Worm (Caenorhabditis elegans): ENCODE measurements around the gene C50H2.7.

Gene C50H2.7

DNA sequence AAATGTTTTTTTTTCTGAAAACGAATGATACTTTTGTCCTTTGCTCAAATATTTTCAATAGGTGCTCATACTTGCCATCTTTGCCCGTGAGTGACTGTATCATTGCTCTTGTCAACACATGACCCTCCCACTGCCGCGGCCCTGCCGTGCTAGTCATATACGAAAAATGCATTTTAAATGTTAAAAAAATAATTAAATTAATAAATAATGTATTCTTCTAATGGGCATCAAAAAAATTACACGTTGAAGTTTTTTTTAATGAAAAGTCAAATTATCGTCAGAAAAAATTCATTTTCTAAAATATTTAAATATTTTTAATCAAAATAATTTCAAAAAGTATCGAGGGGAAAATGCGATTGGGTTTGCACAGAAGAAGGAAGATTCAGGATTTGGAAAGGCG lies at the start of gene C50H2.7:
TSS of gene C50H2.7 (plus strand) at position 301 of the 400 bp plus-strand sequence.
- TF ChIP-seq Y22D7AL.16 (tag; optimal IDR thresholded peaks at IDR 0.05) = no peak
- TF ChIP-seq ref-2 (tag; optimal IDR thresholded peaks at IDR 0.05) = no peak
- TF ChIP-seq pax-1 (tag; optimal IDR thresholded peaks at IDR 0.05) = no peak
- no peak for TF ChIP-seq pha-4 (tag; optimal IDR thresholded peaks at IDR 0.05)
- no peak for TF ChIP-seq ahr-1 (tag; optimal IDR thresholded peaks at IDR 0.05)
- TF ChIP-seq odd-2 (tag; optimal IDR thresholded peaks at IDR 0.05) = no peak
- TF ChIP-seq npax-4 (tag; optimal IDR thresholded peaks at IDR 0.05) = no peak
- no peak for TF ChIP-seq ceh-30 (tag; optimal IDR thresholded peaks at IDR 0.05)
- TF ChIP-seq T23F11.4 (GFP tag; optimal IDR thresholded peaks at IDR 0.05) = no peak
- TF ChIP-seq ceh-48 (tag; optimal IDR thresholded peaks at IDR 0.05) = no peak
- TF ChIP-seq unc-86 (tag; optimal IDR thresholded peaks at IDR 0.05) = no peak
- TF ChIP-seq fkh-10 (GFP tag; optimal IDR thresholded peaks at IDR 0.05) = no peak

DNA sequence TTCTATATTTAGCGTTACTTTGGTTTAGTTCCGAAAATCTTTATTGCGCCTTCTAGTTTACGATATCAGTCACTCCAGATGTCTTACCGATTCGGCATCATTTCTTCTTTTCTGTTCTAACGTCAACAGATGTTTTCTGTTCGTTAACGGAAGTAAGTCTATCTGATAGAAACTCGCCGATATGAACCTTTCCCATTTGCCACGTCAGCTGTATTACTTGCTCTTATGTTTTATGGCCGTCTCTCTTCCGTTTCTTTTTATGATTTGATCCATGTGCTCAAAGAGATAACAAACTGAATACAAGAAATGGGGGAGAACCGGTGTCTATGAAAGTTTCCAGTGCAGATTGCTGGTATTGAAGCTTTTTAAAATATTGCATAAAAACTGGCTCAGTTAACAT lies 43.2 kb upstream of the C50H2.7 start, which contains the start of gene srab-26:
TSS of gene srab-26 (minus strand) at position 101 of the 400 bp plus-strand sequence.
- TF ChIP-seq dmd-4 (tag; optimal IDR thresholded peaks at IDR 0.05; ENCODE audit: borderline replicate concordance) (no peak), ceh-24 (tag; optimal IDR thresholded peaks at IDR 0.05) (no peak), dve-1 (tag; optimal IDR thresholded peaks at IDR 0.05) (no peak), pag-3 (tag; optimal IDR thresholded peaks at IDR 0.05; ENCODE audit: borderline replicate concordance) (no peak), zip-5 (tag; optimal IDR thresholded peaks at IDR 0.05) (no peak), ahr-1 (tag; optimal IDR thresholded peaks at IDR 0.05) (no peak), K09A11.1 (tag; optimal IDR thresholded peaks at IDR 0.05; ENCODE audit: insufficient read depth) (no peak), C38D4.7 (GFP tag; optimal IDR thresholded peaks at IDR 0.05) (no peak), ceh-34 (tag; optimal IDR thresholded peaks at IDR 0.05) (no peak), ceh-18 (tag; optimal IDR thresholded peaks at IDR 0.05) (no peak), lim-6 (tag; optimal IDR thresholded peaks at IDR 0.05) (no peak), elt-4 (tag; optimal IDR thresholded peaks at IDR 0.05) (no peak), hlh-13 (GFP tag; optimal IDR thresholded peaks at IDR 0.05) (no peak), madf-2 (tag; optimal IDR thresholded peaks at IDR 0.05) (no peak), tbx-2 (tag; optimal IDR thresholded peaks at IDR 0.05) (no peak), pros-1 (tag; optimal IDR thresholded peaks at IDR 0.05) (no peak)

DNA sequence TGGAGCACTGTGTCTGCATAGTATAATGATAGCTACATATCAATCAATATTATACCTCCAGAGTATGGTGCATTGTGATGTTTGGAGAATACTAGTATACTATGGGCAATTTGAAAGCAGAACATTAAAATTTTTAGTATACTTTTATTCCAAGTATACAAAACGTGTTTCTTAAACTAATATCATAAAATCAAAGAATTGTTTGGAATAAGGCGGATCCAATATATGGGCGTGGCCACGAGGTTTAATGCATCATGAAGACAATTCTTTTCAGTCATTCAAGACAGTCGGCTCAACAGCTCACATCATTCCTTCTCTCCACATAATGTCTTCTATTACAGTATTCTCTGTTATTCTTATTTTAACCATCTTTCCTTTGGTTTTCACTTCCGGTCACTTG lies 42.7 kb upstream of the C50H2.7 start, which contains the start of gene sdz-31:
TSS of gene sdz-31 (plus strand) at position 301 of the 400 bp plus-strand sequence.
- TF ChIP-seq C38D4.7 (GFP tag; optimal IDR thresholded peaks at IDR 0.05) (no peak), sox-2 (GFP tag; IDR thresholded peaks at IDR 0.05) (no peak), lim-6 (tag; optimal IDR thresholded peaks at IDR 0.05) (no peak), Y22D7AL.16 (tag; optimal IDR thresholded peaks at IDR 0.05) (no peak), ceh-31 (tag; optimal IDR thresholded peaks at IDR 0.05) (no peak), ceh-6 (GFP tag; optimal IDR thresholded peaks at IDR 0.05) (no peak), ceh-18 (tag; optimal IDR thresholded peaks at IDR 0.05) (no peak), syd-9 (tag; optimal IDR thresholded peaks at IDR 0.05) (no peak), lin-11 (tag; optimal IDR thresholded peaks at IDR 0.05) (no peak), fax-1 (tag; optimal IDR thresholded peaks at IDR 0.05) (no peak), ceh-34 (tag; optimal IDR thresholded peaks at IDR 0.05) (no peak), C08G9.2 (tag; optimal IDR thresholded peaks at IDR 0.05) (no peak), npax-4 (tag; optimal IDR thresholded peaks at IDR 0.05) (no peak), T23F11.4 (GFP tag; optimal IDR thresholded peaks at IDR 0.05) (no peak)

DNA sequence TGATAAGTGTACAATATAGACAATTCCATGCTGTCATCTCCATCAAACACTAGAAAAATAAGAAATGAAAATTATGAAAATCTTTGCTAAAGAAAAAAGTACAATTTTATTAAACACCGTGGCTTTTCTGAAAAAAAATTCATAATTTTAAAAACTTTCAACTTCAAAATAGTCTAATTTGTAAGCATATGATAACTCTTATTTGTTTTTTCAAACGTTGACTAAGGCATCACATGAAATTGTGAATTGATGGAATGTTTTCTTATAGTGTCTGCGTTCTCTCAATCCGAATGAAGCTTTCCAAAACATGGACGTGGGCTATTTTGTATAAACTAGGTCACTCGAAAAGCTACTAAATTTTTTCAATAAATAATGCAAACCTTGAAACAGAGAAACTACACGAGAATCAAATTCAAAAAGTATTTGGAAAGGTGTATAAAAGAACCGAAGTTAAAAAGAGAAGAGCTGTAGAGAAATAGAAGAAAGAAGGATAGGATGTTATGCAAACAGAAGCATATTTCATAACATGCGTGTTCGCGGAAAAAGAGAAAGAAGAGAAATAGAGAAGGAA lies 36.6 kb upstream of the C50H2.7 start, which contains the start of gene clp-9:
TSS of gene clp-9 (minus strand) at position 51 of the 571 bp plus-strand sequence.
- TF ChIP-seq pat-9 (tag; optimal IDR thresholded peaks at IDR 0.05) (no peak), ceh-45 (GFP tag; IDR thresholded peaks at IDR 0.05) (no peak), che-1 (tag; optimal IDR thresholded peaks at IDR 0.05) (no peak), ttx-3 (tag; optimal IDR thresholded peaks at IDR 0.05) (no peak), elt-4 (tag; optimal IDR thresholded peaks at IDR 0.05) (no peak), ceh-18 (tag; optimal IDR thresholded peaks at IDR 0.05) (no peak), hlh-15 (tag; optimal IDR thresholded peaks at IDR 0.05) (no peak), pha-2 (tag; optimal IDR thresholded peaks at IDR 0.05) (no peak), npax-4 (tag; optimal IDR thresholded peaks at IDR 0.05) (no peak), ceh-48 (tag; optimal IDR thresholded peaks at IDR 0.05) (no peak), pqm-1 (tag; optimal IDR thresholded peaks at IDR 0.05) (no peak), tbx-7 (tag; optimal IDR thresholded peaks at IDR 0.05) (no peak), K02D7.2 (tag; optimal IDR thresholded peaks at IDR 0.05) (no peak), tbx-2 (tag; optimal IDR thresholded peaks at IDR 0.05) (no peak), ref-2 (tag; optimal IDR thresholded peaks at IDR 0.05) (no peak), mec-3 (tag; optimal IDR thresholded peaks at IDR 0.05; ENCODE audit: borderline replicate concordance) (no peak), nhr-11 (tag; optimal IDR thresholded peaks at IDR 0.05) (no peak)

Data from whole organism, late embryonic.